Worm (Caenorhabditis elegans): ENCODE measurements around the gene Y69A2AR.50.

DNA sequence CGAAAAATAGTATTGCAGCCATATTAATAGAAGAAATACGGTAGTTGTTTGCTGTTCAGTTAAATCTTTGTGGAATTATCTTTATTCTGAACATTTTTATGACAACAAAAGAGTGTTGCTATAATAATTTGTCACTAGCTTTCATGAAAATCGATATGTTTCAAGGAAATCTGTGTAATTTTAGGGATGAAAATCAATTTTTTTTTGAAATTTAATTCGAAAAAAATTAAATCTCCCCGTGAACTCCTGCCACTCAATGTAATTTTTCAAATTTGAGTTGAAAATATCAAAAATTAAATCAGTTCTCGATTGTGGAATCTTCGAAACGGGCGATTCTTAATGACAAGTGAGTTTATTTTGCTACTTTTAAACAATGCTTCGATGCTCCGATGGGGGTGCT is 813 bp upstream of the Y69A2AR.50 start, which contains the start of gene Y69A2AR.46:
- TF ChIP-seq mab-5 (tag; optimal IDR thresholded peaks at IDR 0.05), result no peak
- TF ChIP-seq unc-39 (tag; optimal IDR thresholded peaks at IDR 0.05), result no peak
- TF ChIP-seq tbx-8 (GFP tag; optimal IDR thresholded peaks at IDR 0.05), result no peak
- no peak for TF ChIP-seq ztf-11 (tag; optimal IDR thresholded peaks at IDR 0.05)
- no peak for TF ChIP-seq mep-1 (tag; optimal IDR thresholded peaks at IDR 0.05)
- no peak for TF ChIP-seq hlh-1 (tag; optimal IDR thresholded peaks at IDR 0.05)
- TF ChIP-seq lin-13 (tag; optimal IDR thresholded peaks at IDR 0.05), result no peak
- TF ChIP-seq snpc-4 (tag; optimal IDR thresholded peaks at IDR 0.05), result no peak
- TF ChIP-seq nhr-76 (tag; optimal IDR thresholded peaks at IDR 0.05), result no peak
- TF ChIP-seq nhr-12 (tag; optimal IDR thresholded peaks at IDR 0.05), result no peak
- TF ChIP-seq elt-1 (tag; optimal IDR thresholded peaks at IDR 0.05; ENCODE audit: borderline replicate concordance, insufficient read depth), result no peak
- no peak for TF ChIP-seq bed-3 (GFP tag; optimal IDR thresholded peaks at IDR 0.05)
- no peak for TF ChIP-seq nhr-28 (tag; optimal IDR thresholded peaks at IDR 0.05)

Measured in whole organism, mixed stage, embryonic.